Worm (Caenorhabditis elegans) whole organism, late embryonic: ENCODE measurements around the gene col-173.

ENCODE experiments used
- ceh-24 ChIP-seq: sonication (generic microtip); optimal IDR thresholded peaks from 2 replicates; lab custom pipeline; 2016; ENCODE audit warnings: mild to moderate bottlenecking, missing genetic modification characterization, missing compliant biosample characterization
- pax-1 ChIP-seq: fragments of 150-350 bp; optimal IDR thresholded peaks from 2 replicates; lab custom pipeline; 2014; ENCODE audit warnings: missing biosample characterization, missing genetic modification characterization
- pha-4 ChIP-seq: fragments of 150-350 bp; optimal IDR thresholded peaks from 2 replicates; lab custom pipeline; 2018; ENCODE audit warnings: missing biosample characterization, missing genetic modification reagents, missing genetic modification characterization
- sox-4 ChIP-seq: sonication (generic microtip); optimal IDR thresholded peaks from 2 replicates; lab custom pipeline; 2017; ENCODE audit warnings: mild to moderate bottlenecking, missing genetic modification characterization, inconsistent platforms, missing compliant biosample characterization
- tbx-2 ChIP-seq: sonication (generic microtip); optimal IDR thresholded peaks from 2 replicates; lab custom pipeline; 2016; ENCODE audit warnings: missing genetic modification characterization, missing compliant biosample characterization
- ztf-16 ChIP-seq: sonication (generic microtip); optimal IDR thresholded peaks from 2 replicates; lab custom pipeline; 2017; ENCODE audit warnings: missing genetic modification characterization, missing compliant biosample characterization

ce11 chrX:6850412-6850811 lies 26.9 kb downstream of the col-173 start:
- TF ChIP-seq pax-1 (tag; lab: Kevin White, UChicago) = no peak
- no peak for TF ChIP-seq pha-4 (tag; lab: Kevin White, UChicago)
- no peak for TF ChIP-seq tbx-2 (tag; lab: Kevin White, UChicago)
- no peak for TF ChIP-seq ztf-16 (tag; lab: Kevin White, UChicago)
- no peak for TF ChIP-seq sox-4 (tag; lab: Kevin White, UChicago)
- TF ChIP-seq ceh-24 = no peak
